Worm (Caenorhabditis elegans): Measurements from ENCODE around the gene T16G1.5.

Gene T16G1.5

ce11 chrV:12939434-12939833 is at the start of gene T16G1.5:
Gene T16G1.5, minus strand, starts transcription at chrV:12939552.
- no peak for TF ChIP-seq C34F6.9 (tag; optimal IDR thresholded peaks at IDR 0.05)
- no peak for TF ChIP-seq aly-2 (tag; optimal IDR thresholded peaks at IDR 0.05)
- no peak for TF ChIP-seq unc-55 (GFP tag; optimal IDR thresholded peaks at IDR 0.05)
- TF ChIP-seq fos-1 (tag; optimal IDR thresholded peaks at IDR 0.05), result peak; percentile 41

DNA sequence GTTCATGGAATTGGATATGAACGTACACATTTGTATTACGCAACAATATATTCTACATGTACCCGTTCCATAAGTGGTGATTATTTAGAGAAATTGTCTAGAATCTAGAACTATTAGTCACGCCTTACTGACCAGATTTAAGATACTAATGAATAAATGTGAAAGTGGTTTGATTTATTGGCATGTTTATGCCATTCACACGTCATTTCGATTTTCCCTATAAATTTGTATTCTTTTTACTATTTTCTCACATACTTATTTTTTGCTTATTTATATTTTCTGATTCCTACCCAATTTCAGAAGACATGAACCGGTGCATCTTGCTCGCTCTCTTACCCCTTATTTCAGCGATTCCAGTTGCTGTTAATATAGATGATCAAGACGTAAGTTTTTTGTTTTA is 48.9 kb upstream of the T16G1.5 start, which contains the start of gene F15B9.8:
F15B9.8 (plus strand) TSS at position 301 of the 400 bp plus-strand sequence.
- TF ChIP-seq nhr-10 (tag; optimal IDR thresholded peaks at IDR 0.05) (no peak), blmp-1 (tag; optimal IDR thresholded peaks at IDR 0.05; ENCODE audit: insufficient read depth) (no peak), zag-1 (tag; optimal IDR thresholded peaks at IDR 0.05) (no peak), skn-1 (tag; optimal IDR thresholded peaks at IDR 0.05) (no peak), fos-1 (tag; optimal IDR thresholded peaks at IDR 0.05) (no peak), nhr-77 (tag; optimal IDR thresholded peaks at IDR 0.05) (no peak), Y55F3AM.14 (GFP tag; optimal IDR thresholded peaks at IDR 0.05) (no peak), lin-11 (tag; optimal IDR thresholded peaks at IDR 0.05) (no peak), sem-4 (tag; optimal IDR thresholded peaks at IDR 0.05) (no peak)

- TF ChIP-seq ztf-4 (tag; optimal IDR thresholded peaks at IDR 0.05), result no peak
- no peak for TF ChIP-seq mdl-1 (tag; optimal IDR thresholded peaks at IDR 0.05)
- no peak for TF ChIP-seq ceh-82 (tag; optimal IDR thresholded peaks at IDR 0.05)
- no peak for TF ChIP-seq ztf-1 (GFP tag; conservative IDR thresholded peaks at IDR 0.05)
- no peak for TF ChIP-seq fos-1 (tag; optimal IDR thresholded peaks at IDR 0.05)
- TF ChIP-seq crh-2 (tag; optimal IDR thresholded peaks at IDR 0.05), result no peak
- no peak for TF ChIP-seq egl-27 (tag; optimal IDR thresholded peaks at IDR 0.05)
- no peak for TF ChIP-seq nhr-77 (tag; optimal IDR thresholded peaks at IDR 0.05)
- TF ChIP-seq nhr-12 (tag; optimal IDR thresholded peaks at IDR 0.05), result no peak
- TF ChIP-seq blmp-1 (tag; optimal IDR thresholded peaks at IDR 0.05; ENCODE audit: insufficient read depth), result no peak
- no peak for TF ChIP-seq zag-1 (tag; optimal IDR thresholded peaks at IDR 0.05)
- TF ChIP-seq peb-1 (tag; optimal IDR thresholded peaks at IDR 0.05), result no peak
- TF ChIP-seq nhr-237 (tag; optimal IDR thresholded peaks at IDR 0.05), result no peak
- TF ChIP-seq lin-11 (tag; optimal IDR thresholded peaks at IDR 0.05), result no peak
- no peak for TF ChIP-seq skn-1 (tag; optimal IDR thresholded peaks at IDR 0.05)
- TF ChIP-seq nhr-23 (tag; optimal IDR thresholded peaks at IDR 0.05), result no peak
- TF ChIP-seq C34F6.9 (tag; optimal IDR thresholded peaks at IDR 0.05), result no peak
- TF ChIP-seq unc-39 (tag; optimal IDR thresholded peaks at IDR 0.05), result no peak
- TF ChIP-seq nhr-11 (tag; optimal IDR thresholded peaks at IDR 0.05), result no peak
- TF ChIP-seq F13H6.1 (tag; optimal IDR thresholded peaks at IDR 0.05), result no peak
Observed at ce11 chrV:12987061-12987460, 47.7 kb upstream of the T16G1.5 start, which contains the start of gene shw-3. Gene shw-3, minus strand, starts transcription at chrV:12987161.

ce11 chrV:12974047-12974446 is 34.7 kb upstream of the T16G1.5 start:
- no peak for TF ChIP-seq mab-5 (tag; optimal IDR thresholded peaks at IDR 0.05)
- TF ChIP-seq ama-1 (optimal IDR thresholded peaks at IDR 0.05), result no peak
- TF ChIP-seq mbf-1 (tag; optimal IDR thresholded peaks at IDR 0.05), result no peak
- TF ChIP-seq nhr-129 (tag; optimal IDR thresholded peaks at IDR 0.05), result no peak
- TF ChIP-seq lin-13 (GFP tag; optimal IDR thresholded peaks at IDR 0.05), result no peak
- no peak for TF ChIP-seq C34F6.9 (tag; optimal IDR thresholded peaks at IDR 0.05)
- no peak for TF ChIP-seq mdl-1 (tag; optimal IDR thresholded peaks at IDR 0.05)
- TF ChIP-seq ceh-82 (tag; optimal IDR thresholded peaks at IDR 0.05), result no peak
- no peak for TF ChIP-seq gmeb-1 (tag; optimal IDR thresholded peaks at IDR 0.05)
- TF ChIP-seq crh-2 (tag; optimal IDR thresholded peaks at IDR 0.05), result no peak
- no peak for TF ChIP-seq unc-62 (GFP tag; optimal IDR thresholded peaks at IDR 0.05)
- no peak for TF ChIP-seq nhr-77 (tag; optimal IDR thresholded peaks at IDR 0.05)
- no peak for TF ChIP-seq nhr-23 (tag; optimal IDR thresholded peaks at IDR 0.05)
- no peak for TF ChIP-seq zag-1 (tag; optimal IDR thresholded peaks at IDR 0.05)
- no peak for TF ChIP-seq F13H6.1 (tag; optimal IDR thresholded peaks at IDR 0.05)
- TF ChIP-seq lin-11 (tag; optimal IDR thresholded peaks at IDR 0.05), result no peak
- TF ChIP-seq nhr-21 (tag; optimal IDR thresholded peaks at IDR 0.05), result no peak

DNA sequence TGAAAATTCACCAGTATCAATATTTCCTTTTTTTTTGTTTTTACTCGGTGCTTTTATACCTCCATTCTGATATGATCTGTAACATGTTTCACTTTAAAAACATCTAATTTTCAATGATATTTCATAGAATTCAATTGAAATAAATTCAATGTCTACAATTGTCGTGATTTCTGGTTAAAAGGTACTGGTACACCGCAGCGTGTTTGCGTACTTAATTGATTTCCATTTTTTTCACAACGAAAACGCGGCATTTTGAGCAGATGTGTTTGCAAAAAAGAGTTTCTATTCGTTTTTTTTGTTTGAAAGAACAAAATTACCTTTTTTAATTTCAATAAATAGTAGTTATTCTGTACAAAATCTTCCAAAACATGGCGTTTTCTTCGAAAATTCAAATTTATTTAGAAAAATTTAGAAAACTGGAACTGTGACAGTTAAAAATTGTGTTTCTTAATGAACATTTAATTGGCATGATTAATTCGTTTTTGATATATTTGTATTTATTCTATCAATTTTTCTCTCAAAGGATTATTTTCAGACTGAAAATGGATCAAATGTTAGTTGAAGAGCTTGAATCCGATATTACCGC is 31.3 kb upstream of the T16G1.5 start, which contains the start of gene pnn-1:
pnn-1 (plus strand) TSS at position 536 of the 586 bp plus-strand sequence.
- TF ChIP-seq ceh-82 (tag; optimal IDR thresholded peaks at IDR 0.05) (no peak), mab-5 (tag; optimal IDR thresholded peaks at IDR 0.05) (no peak), fos-1 (tag; optimal IDR thresholded peaks at IDR 0.05) (no peak), lsy-2 (tag; optimal IDR thresholded peaks at IDR 0.05) (peak; percentile 28 to 84), ztf-1 (GFP tag; conservative IDR thresholded peaks at IDR 0.05) (no peak), C34F6.9 (tag; optimal IDR thresholded peaks at IDR 0.05) (peak; percentile 45), lin-13 (GFP tag; optimal IDR thresholded peaks at IDR 0.05) (peak; percentile 58), unc-55 (GFP tag; optimal IDR thresholded peaks at IDR 0.05) (peak; percentile 55), nhr-129 (tag; optimal IDR thresholded peaks at IDR 0.05) (peak; percentile 28), sem-4 (tag; optimal IDR thresholded peaks at IDR 0.05) (peak; percentile 26), crh-2 (tag; optimal IDR thresholded peaks at IDR 0.05) (peak; percentile 4), unc-62 (GFP tag; optimal IDR thresholded peaks at IDR 0.05) (no peak), sma-9 (GFP tag; optimal IDR thresholded peaks at IDR 0.05) (peak; percentile 1), sma-9 (tag; optimal IDR thresholded peaks at IDR 0.05) (no peak), nhr-25 (tag; optimal IDR thresholded peaks at IDR 0.05) (peak; percentile 61), nhr-12 (tag; optimal IDR thresholded peaks at IDR 0.05) (no peak)

Data from whole organism, L2 larva.